Worm (Caenorhabditis elegans): ENCODE data around the gene B0001.5.

The B0001.5 gene

DNA sequence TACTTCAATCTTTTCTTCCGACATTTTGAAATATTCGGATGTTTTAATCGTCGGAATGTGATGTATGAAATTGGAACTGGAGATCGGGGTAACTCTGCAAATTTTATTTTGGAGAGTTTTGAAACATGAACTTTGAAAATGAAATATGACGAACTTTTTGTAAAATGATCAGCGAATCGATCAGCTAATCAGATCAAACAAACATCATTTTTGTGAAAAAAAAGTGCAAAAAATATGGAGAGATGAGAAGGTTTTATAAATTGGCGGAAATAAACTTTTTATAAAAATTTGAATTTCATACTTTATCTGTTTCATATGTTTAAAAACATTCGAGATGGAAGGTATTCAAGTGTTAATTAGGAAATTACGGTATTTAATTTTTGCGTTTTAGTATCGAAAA lies 31.7 kb downstream of the B0001.5 start, which contains the start of gene dlc-2:
Gene dlc-2 (minus strand): TSS at position 101 of the 400 bp plus-strand sequence.
- TF ChIP-seq lsy-2 (tag; optimal IDR thresholded peaks at IDR 0.05) = no peak

DNA sequence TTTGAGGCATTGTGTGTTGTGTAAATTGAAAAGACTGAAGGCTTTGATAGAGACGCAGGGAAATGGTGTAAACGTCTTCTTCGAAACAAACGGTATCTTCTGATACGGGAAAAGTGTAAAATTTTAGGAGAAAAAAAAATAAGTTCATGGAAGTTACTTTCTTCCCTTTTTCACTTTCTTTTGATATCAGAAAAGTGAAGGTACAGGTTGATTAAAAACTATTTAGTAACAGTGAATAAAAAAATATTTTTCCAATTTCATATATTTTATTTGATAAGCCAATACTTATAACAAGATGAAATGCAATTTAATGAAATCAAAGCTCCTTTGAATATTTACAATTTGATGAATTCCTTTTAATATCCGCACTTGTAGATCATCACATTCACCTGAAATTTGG lies 32.8 kb downstream of the B0001.5 start, which contains the start of gene col-129:
Gene col-129 (minus strand): TSS at position 101 of the 400 bp plus-strand sequence.
- TF ChIP-seq unc-55 (GFP tag; optimal IDR thresholded peaks at IDR 0.05) (no peak), ama-1 (optimal IDR thresholded peaks at IDR 0.05) (no peak), unc-39 (tag; optimal IDR thresholded peaks at IDR 0.05) (no peak), sma-3 (GFP tag; optimal IDR thresholded peaks at IDR 0.05) (no peak), lin-11 (tag; optimal IDR thresholded peaks at IDR 0.05) (no peak), F13H6.1 (tag; optimal IDR thresholded peaks at IDR 0.05) (no peak), ceh-82 (tag; optimal IDR thresholded peaks at IDR 0.05) (no peak), Y55F3AM.14 (GFP tag; optimal IDR thresholded peaks at IDR 0.05) (no peak), mab-5 (tag; optimal IDR thresholded peaks at IDR 0.05) (no peak), zag-1 (tag; optimal IDR thresholded peaks at IDR 0.05) (no peak), egl-27 (tag; optimal IDR thresholded peaks at IDR 0.05) (no peak), nhr-6 (tag; optimal IDR thresholded peaks at IDR 0.05) (no peak), nhr-21 (tag; optimal IDR thresholded peaks at IDR 0.05) (no peak), ceh-16 (tag; optimal IDR thresholded peaks at IDR 0.05) (no peak), lin-39 (tag; optimal IDR thresholded peaks at IDR 0.05) (no peak), dmd-4 (tag; optimal IDR thresholded peaks at IDR 0.05) (no peak), elt-1 (tag; optimal IDR thresholded peaks at IDR 0.05) (no peak), nhr-10 (tag; optimal IDR thresholded peaks at IDR 0.05) (no peak), nhr-129 (tag; optimal IDR thresholded peaks at IDR 0.05) (no peak)

DNA sequence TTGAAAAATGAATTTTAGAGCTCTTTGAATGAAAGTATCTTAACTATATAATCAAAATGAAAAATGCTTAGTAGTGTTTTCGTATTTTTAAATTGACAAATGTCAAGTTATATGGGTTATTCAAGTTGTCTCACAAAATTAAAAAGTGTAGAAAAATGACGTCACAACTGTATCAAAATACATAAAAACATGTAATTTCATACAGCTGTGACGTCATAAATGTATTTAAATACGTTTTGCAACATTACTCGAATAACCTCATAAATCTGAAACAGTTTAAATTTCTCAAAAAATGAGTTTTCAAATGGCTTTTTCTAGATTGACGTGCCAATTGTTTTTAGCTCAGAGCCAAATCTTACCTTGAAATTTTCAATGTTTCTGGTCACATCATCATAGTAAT lies 33.4 kb downstream of the B0001.5 start:
- TF ChIP-seq nhr-21 (tag; optimal IDR thresholded peaks at IDR 0.05) = no peak
- no peak for TF ChIP-seq nhr-77 (tag; optimal IDR thresholded peaks at IDR 0.05)
- TF ChIP-seq nhr-6 (tag; optimal IDR thresholded peaks at IDR 0.05) = no peak
- TF ChIP-seq unc-55 (GFP tag; optimal IDR thresholded peaks at IDR 0.05) = no peak
- no peak for TF ChIP-seq fos-1 (tag; optimal IDR thresholded peaks at IDR 0.05)
- no peak for TF ChIP-seq skn-1 (tag; optimal IDR thresholded peaks at IDR 0.05)
- no peak for TF ChIP-seq nhr-129 (tag; optimal IDR thresholded peaks at IDR 0.05)
- TF ChIP-seq lin-39 (tag; optimal IDR thresholded peaks at IDR 0.05) = no peak
- no peak for TF ChIP-seq aly-2 (tag; optimal IDR thresholded peaks at IDR 0.05)
- TF ChIP-seq blmp-1 (tag; optimal IDR thresholded peaks at IDR 0.05; ENCODE audit: insufficient read depth) = no peak
- TF ChIP-seq F13H6.1 (tag; optimal IDR thresholded peaks at IDR 0.05) = no peak
- no peak for TF ChIP-seq ztf-1 (GFP tag; conservative IDR thresholded peaks at IDR 0.05)

DNA sequence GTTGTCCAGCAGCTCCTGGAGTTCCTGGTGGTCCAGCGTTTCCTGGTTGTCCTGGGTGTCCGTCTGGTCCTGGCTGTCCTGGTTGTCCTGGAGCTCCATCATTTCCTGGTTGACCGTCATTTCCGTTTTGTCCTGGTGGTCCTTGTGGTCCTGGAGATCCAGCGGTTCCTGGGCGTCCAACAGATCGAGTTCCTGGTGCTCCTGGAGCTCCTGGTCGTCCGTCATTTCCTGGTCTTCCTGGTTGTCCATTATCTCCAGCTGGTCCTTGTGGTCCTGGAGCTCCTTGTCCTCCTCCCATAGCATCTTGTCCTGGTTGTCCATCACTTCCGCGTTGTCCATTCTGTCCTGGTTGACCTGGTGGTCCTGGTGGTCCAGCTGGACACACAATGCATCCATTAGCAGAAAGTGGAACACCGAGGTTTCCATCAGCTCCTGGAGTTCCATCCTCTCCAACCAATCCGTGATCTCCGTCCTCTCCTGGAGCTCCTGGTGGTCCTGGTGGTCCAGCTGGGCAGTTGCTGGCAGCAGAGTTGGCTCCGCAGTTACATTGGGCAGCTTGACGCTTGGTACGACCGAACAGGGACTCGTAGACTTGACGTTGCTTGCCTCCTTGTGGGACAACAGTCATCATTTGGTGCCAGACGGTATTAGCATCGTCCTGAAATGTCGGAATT lies 34.0 kb downstream of the B0001.5 start:
- TF ChIP-seq fos-1 (tag; optimal IDR thresholded peaks at IDR 0.05) = no peak
- TF ChIP-seq sem-4 (tag; optimal IDR thresholded peaks at IDR 0.05) = no peak
- TF ChIP-seq nhr-129 (tag; optimal IDR thresholded peaks at IDR 0.05) = no peak
- no peak for TF ChIP-seq ceh-82 (tag; optimal IDR thresholded peaks at IDR 0.05)
- TF ChIP-seq ZK546.5 (tag; optimal IDR thresholded peaks at IDR 0.05) = no peak
- no peak for TF ChIP-seq ama-1 (optimal IDR thresholded peaks at IDR 0.05)
- TF ChIP-seq aly-2 (tag; optimal IDR thresholded peaks at IDR 0.05) = no peak
- no peak for TF ChIP-seq F13H6.1 (tag; optimal IDR thresholded peaks at IDR 0.05)
- TF ChIP-seq nhr-21 (tag; optimal IDR thresholded peaks at IDR 0.05) = no peak
- TF ChIP-seq mdl-1 (tag; optimal IDR thresholded peaks at IDR 0.05) = no peak
- TF ChIP-seq mab-5 (tag; optimal IDR thresholded peaks at IDR 0.05) = no peak
- no peak for TF ChIP-seq zag-1 (tag; optimal IDR thresholded peaks at IDR 0.05)
- no peak for TF ChIP-seq mbf-1 (tag; optimal IDR thresholded peaks at IDR 0.05)
- TF ChIP-seq egl-27 (tag; optimal IDR thresholded peaks at IDR 0.05) = no peak

DNA sequence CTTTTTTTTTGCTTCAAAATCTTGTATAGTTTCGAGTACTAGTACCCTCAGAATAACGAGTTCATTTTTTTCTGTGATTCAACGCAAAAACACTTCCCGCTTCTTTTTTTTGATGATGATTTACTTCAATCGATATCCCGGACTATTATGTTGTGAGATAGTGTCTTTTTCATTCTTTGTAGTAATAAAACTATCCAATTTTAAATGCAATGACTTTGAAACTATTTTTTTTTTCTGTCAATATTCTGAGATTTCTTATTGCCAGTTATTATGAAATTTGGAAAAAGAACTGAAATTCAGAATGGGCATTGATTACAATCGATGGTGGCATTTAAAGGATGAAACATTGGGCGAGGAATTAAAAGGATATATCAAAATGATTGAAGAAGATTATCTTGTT lies 37.6 kb downstream of the B0001.5 start, which contains the start of gene M18.3:
Gene M18.3 (plus strand): TSS at position 301 of the 400 bp plus-strand sequence.
- no peak for TF ChIP-seq gmeb-1 (tag; optimal IDR thresholded peaks at IDR 0.05)
- TF ChIP-seq ceh-82 (tag; optimal IDR thresholded peaks at IDR 0.05) = no peak
- no peak for TF ChIP-seq ztf-1 (GFP tag; conservative IDR thresholded peaks at IDR 0.05)
- TF ChIP-seq ZK546.5 (tag; optimal IDR thresholded peaks at IDR 0.05) = no peak
- TF ChIP-seq unc-62 (GFP tag; optimal IDR thresholded peaks at IDR 0.05) = no peak
- no peak for TF ChIP-seq C34F6.9 (tag; optimal IDR thresholded peaks at IDR 0.05)

All from whole organism, L2 larva.